Worm (Caenorhabditis elegans): Measurements from ENCODE around the gene Y37D8A.29.

- TF ChIP-seq tlf-1 (GFP tag; optimal IDR thresholded peaks at IDR 0.05) (no peak), ets-4 (GFP tag; optimal IDR thresholded peaks at IDR 0.05) (no peak), nhr-90 (tag; optimal IDR thresholded peaks at IDR 0.05) (no peak)
Observed at ce11 chrIII:12932776-12933175, 41.3 kb upstream of the Y37D8A.29 start.
